Fruit fly (Drosophila melanogaster): ENCODE measurements around the gene Vps33B.

The Vps33B gene

DNA sequence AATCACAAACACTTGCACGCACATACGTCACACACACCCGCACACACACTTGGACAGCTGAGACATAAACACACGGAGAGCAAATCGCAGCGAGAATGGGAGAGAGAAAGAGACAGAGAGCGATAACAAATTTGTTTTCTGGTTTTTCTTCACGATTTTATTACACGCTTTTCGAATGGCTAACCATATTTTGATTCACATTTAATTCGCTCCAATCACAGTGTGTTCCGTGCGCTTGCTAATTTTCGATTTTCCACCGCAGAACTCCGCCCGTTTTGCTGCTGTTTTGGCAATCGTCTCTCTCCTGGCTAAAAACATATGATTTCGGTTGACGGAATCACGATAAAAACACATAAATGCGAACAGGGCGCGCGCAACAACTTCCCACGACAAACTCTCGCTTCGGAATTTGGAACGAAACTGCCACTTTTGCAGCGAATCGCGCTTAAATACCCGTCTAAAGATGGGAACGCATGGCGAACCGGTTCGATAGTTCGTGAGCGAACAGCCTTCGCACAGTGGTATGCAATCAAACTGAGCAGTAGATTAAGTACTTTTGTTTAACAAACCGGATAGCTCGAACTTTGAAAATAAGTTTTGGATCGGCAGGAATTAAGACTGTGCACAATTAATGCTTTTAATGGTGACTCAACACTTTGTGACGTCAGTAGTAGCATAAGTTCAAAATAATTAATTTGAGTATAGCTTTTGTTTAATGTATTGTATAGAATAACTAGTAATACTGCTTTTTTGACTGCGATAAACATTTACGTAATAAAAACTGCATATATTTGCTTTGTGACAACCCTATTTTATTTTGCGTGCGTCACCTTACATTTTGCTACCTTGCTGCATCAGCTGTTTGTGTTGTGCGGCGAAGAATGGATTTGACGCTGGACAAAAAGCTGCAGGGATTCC is at the start of gene Vps33B, which contains the start of gene Fur1 (continued):
- TF ChIP-seq Chrac-16 (GFP tag; optimal IDR thresholded peaks at IDR 0.05) (peak; percentile 98), CG13624 (GFP tag; optimal IDR thresholded peaks at IDR 0.05) (peak; percentile 98), exex (tag; optimal IDR thresholded peaks at IDR 0.05) (peak; percentile 76), CG4854 (GFP tag; optimal IDR thresholded peaks at IDR 0.05) (peak; percentile 97), sima (GFP tag; optimal IDR thresholded peaks at IDR 0.05) (peak; percentile 85), cg (GFP tag; optimal IDR thresholded peaks at IDR 0.05) (peak; percentile 95), Tbp (GFP tag; optimal IDR thresholded peaks at IDR 0.05) (no peak), CG34422 (GFP tag; IDR thresholded peaks at IDR 0.05) (peak; percentile 95), CG12219 (GFP tag; optimal IDR thresholded peaks at IDR 0.05) (peak; percentile 96), kni (GFP tag; optimal IDR thresholded peaks at IDR 0.05) (peak; percentile 92), NC2α (GFP tag; optimal IDR thresholded peaks at IDR 0.05) (peak; percentile 98), trem (tag; optimal IDR thresholded peaks at IDR 0.05) (peak; percentile 95), Trl (optimal IDR thresholded peaks at IDR 0.05) (peak; percentile 75 to 95), Trl (GFP tag; optimal IDR thresholded peaks at IDR 0.05) (peak; percentile 98), wor (GFP tag; IDR thresholded peaks at IDR 0.05) (peak; percentile 94), phol (tag; optimal IDR thresholded peaks at IDR 0.05) (peak; percentile 98), CG9817 (tag; optimal IDR thresholded peaks at IDR 0.05) (peak; percentile 96), NK7.1 (GFP tag; optimal IDR thresholded peaks at IDR 0.05) (peak; percentile 94), CG12236 (GFP tag; optimal IDR thresholded peaks at IDR 0.05) (peak; percentile 97), sens-2 (GFP tag; IDR thresholded peaks at IDR 0.05) (peak; percentile 84), sim (GFP tag; IDR thresholded peaks at IDR 0.05) (peak; percentile 90), Hr3 (GFP tag; optimal IDR thresholded peaks at IDR 0.05) (peak; percentile 98), chm (GFP tag; IDR thresholded peaks at IDR 0.05) (peak; percentile 84), jumu (GFP tag; optimal IDR thresholded peaks at IDR 0.05) (peak; percentile 99), Ssrp (tag; optimal IDR thresholded peaks at IDR 0.05) (peak; percentile 97), klu (GFP tag; IDR thresholded peaks at IDR 0.05) (peak; percentile 95), hb (GFP tag; IDR thresholded peaks at IDR 0.05; ENCODE audit: partially characterized antibody) (peak; percentile 76; the same call in 2 of the 3 replicates), ap (GFP tag; IDR thresholded peaks at IDR 0.05) (peak; percentile 85), scrt (GFP tag; optimal IDR thresholded peaks at IDR 0.05) (peak; percentile 87), CTCF (GFP tag; optimal IDR thresholded peaks at IDR 0.05) (peak; percentile 64), Dll (GFP tag; IDR thresholded peaks at IDR 0.05; ENCODE audit: partially characterized antibody) (peak; percentile 85), CG5953 (GFP tag; IDR thresholded peaks at IDR 0.05) (peak; percentile 88), bigmax (GFP tag; optimal IDR thresholded peaks at IDR 0.05) (no peak), dm (GFP tag; optimal IDR thresholded peaks at IDR 0.05) (peak; percentile 96), CG33213 (GFP tag; optimal IDR thresholded peaks at IDR 0.05) (peak; percentile 98), CG10366 (GFP tag; IDR thresholded peaks at IDR 0.05) (peak; percentile 93), CG42726 (GFP tag; IDR thresholded peaks at IDR 0.05; ENCODE audit: partially characterized antibody) (peak; percentile 88), CG1602 (GFP tag; optimal IDR thresholded peaks at IDR 0.05) (peak; percentile 98), az2 (GFP tag; optimal IDR thresholded peaks at IDR 0.05) (peak; percentile 98), Hmx (GFP tag; optimal IDR thresholded peaks at IDR 0.05) (peak; percentile 96), CG11093 (GFP tag; IDR thresholded peaks at IDR 0.05) (peak; percentile 92), CG6689 (GFP tag; IDR thresholded peaks at IDR 0.05) (peak; percentile 100), CG18262 (tag; optimal IDR thresholded peaks at IDR 0.05) (peak; percentile 97), Sin3A (optimal IDR thresholded peaks at IDR 0.05) (peak; percentile 86), nerfin-2 (GFP tag; IDR thresholded peaks at IDR 0.05; ENCODE audit: partially characterized antibody) (peak; percentile 71), Hr51 (GFP tag; optimal IDR thresholded peaks at IDR 0.05) (peak; percentile 97 to 98), prd (optimal IDR thresholded peaks at IDR 0.05) (no peak), prd (GFP tag; IDR thresholded peaks at IDR 0.05) (peak; percentile 97), so (GFP tag; IDR thresholded peaks at IDR 0.05) (peak; percentile 94), peb (GFP tag; IDR thresholded peaks at IDR 0.05) (peak; percentile 88), luna (GFP tag; optimal IDR thresholded peaks at IDR 0.05) (peak; percentile 95)
